Fruit fly (Drosophila melanogaster): Measurements from ENCODE around the gene bai.

The bai gene

dm6 chr3R:25009745-25010446 lies 29.3 kb upstream of the bai start (continued):
- no peak for TF ChIP-seq CG6254 (GFP tag; optimal IDR thresholded peaks at IDR 0.05)
- no peak for TF ChIP-seq ERR (GFP tag; optimal IDR thresholded peaks at IDR 0.05)
- TF ChIP-seq CG9932 (GFP tag; IDR thresholded peaks at IDR 0.05), result no peak
- no peak for TF ChIP-seq Eip74EF (GFP tag; optimal IDR thresholded peaks at IDR 0.05)
- no peak for TF ChIP-seq Dbx (GFP tag; IDR thresholded peaks at IDR 0.05)
- no peak for TF ChIP-seq CG18599 (GFP tag; optimal IDR thresholded peaks at IDR 0.05)
- TF ChIP-seq danr (GFP tag; IDR thresholded peaks at IDR 0.05), result no peak
- TF ChIP-seq Fer1 (GFP tag; optimal IDR thresholded peaks at IDR 0.05), result no peak
- no peak for TF ChIP-seq gt (GFP tag; IDR thresholded peaks at IDR 0.05)
- no peak for TF ChIP-seq MESR4 (GFP tag; optimal IDR thresholded peaks at IDR 0.05)
- peak; percentile 9 for TF ChIP-seq nmo (GFP tag; optimal IDR thresholded peaks at IDR 0.05)
- TF ChIP-seq disco-r (GFP tag; optimal IDR thresholded peaks at IDR 0.05), result no peak
- no peak for TF ChIP-seq pb (GFP tag; optimal IDR thresholded peaks at IDR 0.05)
- no peak for TF ChIP-seq cato (GFP tag; optimal IDR thresholded peaks at IDR 0.05; ENCODE audit: borderline replicate concordance)
- no peak for TF ChIP-seq NC2β (GFP tag; optimal IDR thresholded peaks at IDR 0.05)
- no peak for TF ChIP-seq ara (GFP tag; IDR thresholded peaks at IDR 0.05)
- no peak for TF ChIP-seq CG2116 (GFP tag; optimal IDR thresholded peaks at IDR 0.05)
- TF ChIP-seq ci (GFP tag; IDR thresholded peaks at IDR 0.05), result peak; percentile 29; the same call in 1 of the 3 replicates
- TF ChIP-seq sima (GFP tag; optimal IDR thresholded peaks at IDR 0.05), result no peak
- no peak for TF ChIP-seq da (GFP tag; optimal IDR thresholded peaks at IDR 0.05)
- TF ChIP-seq CG15696 (tag; optimal IDR thresholded peaks at IDR 0.05), result no peak
- no peak for TF ChIP-seq dysf (GFP tag; IDR thresholded peaks at IDR 0.05)
- no peak for TF ChIP-seq CG10565 (GFP tag; optimal IDR thresholded peaks at IDR 0.05)
- no peak for TF ChIP-seq CG17568 (GFP tag; optimal IDR thresholded peaks at IDR 0.05)
- no peak for TF ChIP-seq CG3163 (GFP tag; optimal IDR thresholded peaks at IDR 0.05)
- no peak for TF ChIP-seq toy (GFP tag; IDR thresholded peaks at IDR 0.05)
- TF ChIP-seq cwo (GFP tag; optimal IDR thresholded peaks at IDR 0.05), result no peak
- no peak for TF ChIP-seq HmgZ (tag; optimal IDR thresholded peaks at IDR 0.05)
- no peak for TF ChIP-seq CG11723 (GFP tag; optimal IDR thresholded peaks at IDR 0.05)
- TF ChIP-seq Elba2 (GFP tag; optimal IDR thresholded peaks at IDR 0.05), result no peak
- peak; percentile 92 for TF ChIP-seq Drgx (GFP tag; IDR thresholded peaks at IDR 0.05)
- TF ChIP-seq kay (GFP tag; optimal IDR thresholded peaks at IDR 0.05), result no peak
- no peak for TF ChIP-seq Myb (GFP tag; optimal IDR thresholded peaks at IDR 0.05)
- TF ChIP-seq CrebB (tag; optimal IDR thresholded peaks at IDR 0.05), result no peak
- TF ChIP-seq Nf-YB (GFP tag; optimal IDR thresholded peaks at IDR 0.05), result no peak
- TF ChIP-seq CG6813 (GFP tag; optimal IDR thresholded peaks at IDR 0.05), result no peak
- no peak for TF ChIP-seq Hey (tag; optimal IDR thresholded peaks at IDR 0.05)
- no peak for TF ChIP-seq unc-4 (GFP tag; IDR thresholded peaks at IDR 0.05; ENCODE audit: partially characterized antibody)
- TF ChIP-seq CG2199 (GFP tag; IDR thresholded peaks at IDR 0.05), result no peak
- no peak for TF ChIP-seq en (GFP tag; optimal IDR thresholded peaks at IDR 0.05)
- TF ChIP-seq bsh (GFP tag; optimal IDR thresholded peaks at IDR 0.05), result peak; percentile 38 to 83
- no peak for TF ChIP-seq CG13123 (GFP tag; optimal IDR thresholded peaks at IDR 0.05)
- TF ChIP-seq maf-S (GFP tag; optimal IDR thresholded peaks at IDR 0.05), result no peak
- TF ChIP-seq tna (GFP tag; IDR thresholded peaks at IDR 0.05; ENCODE audit: partially characterized antibody), result no peak
- no peak for TF ChIP-seq dmrt99B (tag; optimal IDR thresholded peaks at IDR 0.05)
- no peak for TF ChIP-seq CG6689 (GFP tag; IDR thresholded peaks at IDR 0.05)
- TF ChIP-seq CG4854 (GFP tag; optimal IDR thresholded peaks at IDR 0.05), result no peak
- no peak for TF ChIP-seq CG3726 (GFP tag; IDR thresholded peaks at IDR 0.05)
- TF ChIP-seq CG10147 (GFP tag; optimal IDR thresholded peaks at IDR 0.05), result no peak
- no peak for TF ChIP-seq CG7271 (tag; optimal IDR thresholded peaks at IDR 0.05)

Measured in whole organism, embryonic.